Worm (Caenorhabditis elegans) whole organism, L4 larva: Measurements from ENCODE around the gene folt-1.
"Not testable (repeated sequence)": the region's sequence is repeated elsewhere in the genome, so short reads cannot be mapped to it uniquely, and the experiment has no call there.

ENCODE experiments used
- F49E8.2 ChIP-seq: sonication (generic microtip); optimal IDR thresholded peaks from 2 replicates; lab custom pipeline; 2016; ENCODE audit warnings: missing compliant biosample characterization, mild to moderate bottlenecking, missing genetic modification characterization, borderline replicate concordance
- R02D3.7 ChIP-seq: fragments of 150-350 bp; sonication (generic microtip); optimal IDR thresholded peaks from 3 replicates; lab custom pipeline; 2014; ENCODE audit warnings: missing biosample characterization, missing genetic modification characterization
- T26A8.4 ChIP-seq: fragments of 200-800 bp; sonication (Bioruptor generic); IDR thresholded peaks from 2 replicates; pipeline ENCODE4 v1.3.6; 2022; ENCODE audit warnings: missing genetic modification characterization, missing compliant biosample characterization
- Y48G9A.11 ChIP-seq: fragments of 200-800 bp; sonication (Bioruptor generic); IDR thresholded peaks from 2 replicates; pipeline ENCODE4 v1.3.6; 2022; ENCODE audit warnings: missing genetic modification reagents, missing genetic modification characterization, missing compliant biosample characterization
- arid-1 ChIP-seq: fragments of 200-800 bp; sonication (Bioruptor generic); conservative IDR thresholded peaks from 2 replicates; pipeline ENCODE4 v1.3.6; 2022; ENCODE audit warnings: missing genetic modification reagents, missing genetic modification characterization, missing compliant biosample characterization
- ceh-20 ChIP-seq: fragments of 200-800 bp; sonication (Bioruptor generic); IDR thresholded peaks from 2 replicates; pipeline ENCODE4 v1.3.6; 2022; ENCODE audit warnings: missing genetic modification reagents, missing genetic modification characterization, missing compliant biosample characterization
- ceh-44 ChIP-seq: fragments of 200-800 bp; sonication (Bioruptor generic); IDR thresholded peaks from 2 replicates; pipeline ENCODE4 v1.3.6; 2022; ENCODE audit warnings: missing genetic modification reagents, missing genetic modification characterization, missing compliant biosample characterization
- ces-1 ChIP-seq: fragments of 150-350 bp; sonication (generic microtip); optimal IDR thresholded peaks from 4 replicates; lab custom pipeline; 2014; ENCODE audit warnings: missing biosample characterization, missing genetic modification reagents, missing genetic modification characterization
- daf-16 ChIP-seq, 3 experiments: sonication (generic microtip); optimal IDR thresholded peaks; 2 replicates each; lab custom pipeline; 2016 to 2017; ENCODE audit warnings: missing genetic modification characterization in 3 of 3, missing genetic modification reagents in 3 of 3, mild to moderate bottlenecking in 2 of 3, missing compliant biosample characterization in 2 of 3, missing biosample characterization in 1 of 3, moderate library complexity in 1 of 3
- dmd-6 ChIP-seq: fragments of 200-800 bp; sonication (Bioruptor generic); IDR thresholded peaks from 2 replicates; pipeline ENCODE4 v1.3.6; 2022; ENCODE audit warnings: missing genetic modification reagents, missing genetic modification characterization, missing compliant biosample characterization
- dmd-8 ChIP-seq: fragments of 200-800 bp; sonication (Bioruptor generic); IDR thresholded peaks from 2 replicates; pipeline ENCODE4 v1.3.6; 2022; ENCODE audit warnings: missing genetic modification characterization, missing compliant biosample characterization
- duxl-1 ChIP-seq: sonication (generic microtip); optimal IDR thresholded peaks from 2 replicates; lab custom pipeline; 2016; ENCODE audit warnings: mild to moderate bottlenecking, missing genetic modification characterization, moderate library complexity, missing compliant biosample characterization; ENCODE audit not compliant: poor library complexity
- dve-1 ChIP-seq: sonication (generic microtip); optimal IDR thresholded peaks from 2 replicates; lab custom pipeline; 2017; ENCODE audit warnings: antibody characterized with exemption, mild to moderate bottlenecking, missing genetic modification characterization, missing compliant biosample characterization; ENCODE audit not compliant: insufficient read depth
- egl-43 ChIP-seq: fragments of 200-800 bp; sonication (Bioruptor generic); IDR thresholded peaks from 2 replicates; pipeline ENCODE4 v1.3.6; 2022; ENCODE audit warnings: missing genetic modification reagents, missing genetic modification characterization, missing compliant biosample characterization
- fkh-10 ChIP-seq: fragments of 150-350 bp; optimal IDR thresholded peaks from 2 replicates; lab custom pipeline; 2014; ENCODE audit warnings: missing biosample characterization, missing genetic modification reagents, missing genetic modification characterization
- hif-1 ChIP-seq, 2 experiments: sonication (generic microtip); optimal IDR thresholded peaks; 2 replicates each; lab custom pipeline; 2016 to 2017; ENCODE audit warnings: missing compliant biosample characterization in 2 of 2, missing genetic modification characterization in 2 of 2, missing genetic modification reagents in 2 of 2, missing genotype in 2 of 2, mild to moderate bottlenecking in 1 of 2
- hlh-11 ChIP-seq: fragments of 200-800 bp; sonication (Bioruptor generic); optimal IDR thresholded peaks from 2 replicates; lab custom pipeline; 2018; ENCODE audit warnings: mild to moderate bottlenecking, missing genetic modification characterization, missing compliant biosample characterization
- hmg-1.1 ChIP-seq: fragments of 200-800 bp; sonication (Bioruptor generic); IDR thresholded peaks from 2 replicates; pipeline ENCODE4 v1.3.6; 2022; ENCODE audit warnings: missing genetic modification reagents, missing genetic modification characterization, missing compliant biosample characterization
- jun-1 ChIP-seq: fragments of 150-350 bp; optimal IDR thresholded peaks from 2 replicates; lab custom pipeline; 2014; ENCODE audit warnings: missing biosample characterization, missing genetic modification reagents, missing genetic modification characterization
- lim-7 ChIP-seq: fragments of 200-800 bp; sonication (Bioruptor generic); IDR thresholded peaks from 2 replicates; pipeline ENCODE4 v1.3.6; 2022; ENCODE audit warnings: missing genetic modification characterization, missing compliant biosample characterization
- lin-13 ChIP-seq: fragments of 150-350 bp; optimal IDR thresholded peaks from 2 replicates; lab custom pipeline; 2014; ENCODE audit warnings: missing biosample characterization, missing genetic modification reagents, missing genetic modification characterization
- lin-38 ChIP-seq: fragments of 200-800 bp; sonication (Bioruptor generic); IDR thresholded peaks from 2 replicates; pipeline ENCODE4 v1.3.6; 2022; ENCODE audit warnings: missing genetic modification reagents, missing genetic modification characterization, missing compliant biosample characterization
- madf-9 ChIP-seq: fragments of 200-800 bp; sonication (Bioruptor generic); conservative IDR thresholded peaks from 2 replicates; pipeline ENCODE4 v1.3.6; 2022; ENCODE audit warnings: missing genetic modification reagents, missing genetic modification characterization, missing compliant biosample characterization
- mdl-1 ChIP-seq, 2 experiments: fragments of 150-350 bp in 1 of 2; sonication (generic microtip) in 1 of 2; optimal IDR thresholded peaks; 2 replicates each; lab custom pipeline; 2014 to 2017; ENCODE audit warnings: missing biosample characterization in 2 of 2, missing genetic modification characterization in 2 of 2
- mdt-29 ChIP-seq: fragments of 200-800 bp; sonication (Bioruptor generic); IDR thresholded peaks from 2 replicates; pipeline ENCODE4 v1.3.6; 2022; ENCODE audit warnings: missing genetic modification reagents, missing genetic modification characterization, missing compliant biosample characterization
- mep-1 ChIP-seq: fragments of 150-350 bp; sonication (generic microtip); optimal IDR thresholded peaks from 3 replicates; lab custom pipeline; 2014; ENCODE audit warnings: missing biosample characterization, missing genetic modification characterization
- mes-2 ChIP-seq: sonication (generic microtip); optimal IDR thresholded peaks from 2 replicates; lab custom pipeline; 2016; ENCODE audit warnings: missing genotype, mild to moderate bottlenecking, missing genetic modification characterization, missing compliant biosample characterization; ENCODE audit not compliant: poor library complexity, severe bottlenecking
- nhr-102 ChIP-seq: sonication (generic microtip); optimal IDR thresholded peaks from 2 replicates; lab custom pipeline; 2016; ENCODE audit warnings: mild to moderate bottlenecking, missing genetic modification characterization, moderate library complexity, missing compliant biosample characterization
- nhr-11 ChIP-seq: fragments of 150-350 bp; optimal IDR thresholded peaks from 2 replicates; lab custom pipeline; 2014; ENCODE audit warnings: missing biosample characterization, missing genetic modification characterization
- nhr-48 ChIP-seq: sonication (generic microtip); optimal IDR thresholded peaks from 2 replicates; lab custom pipeline; 2016; ENCODE audit warnings: mild to moderate bottlenecking, missing genetic modification characterization, missing compliant biosample characterization
- php-3 ChIP-seq: fragments of 200-800 bp; sonication (Bioruptor generic); IDR thresholded peaks from 2 replicates; pipeline ENCODE4 v1.3.6; 2022; ENCODE audit warnings: missing genetic modification reagents, missing genetic modification characterization, missing compliant biosample characterization
- snpc-1.2 ChIP-seq: fragments of 200-800 bp; sonication (Bioruptor generic); IDR thresholded peaks from 2 replicates; pipeline ENCODE4 v1.3.6; 2022; ENCODE audit warnings: missing genetic modification reagents, missing genetic modification characterization, missing compliant biosample characterization
- snpc-4 ChIP-seq: fragments of 150-350 bp; optimal IDR thresholded peaks from 2 replicates; lab custom pipeline; 2014; ENCODE audit warnings: missing biosample characterization, missing genetic modification characterization
- spr-1 ChIP-seq: sonication (generic microtip); optimal IDR thresholded peaks from 2 replicates; lab custom pipeline; 2016; ENCODE audit warnings: mild to moderate bottlenecking, missing genetic modification characterization, missing compliant biosample characterization
- unc-130 ChIP-seq: sonication (generic microtip); optimal IDR thresholded peaks from 2 replicates; lab custom pipeline; 2016; ENCODE audit warnings: missing genetic modification reagents, missing genetic modification characterization, missing compliant biosample characterization
- vab-7 ChIP-seq: fragments of 200-800 bp; sonication (Bioruptor generic); IDR thresholded peaks from 2 replicates; pipeline ENCODE4 v1.3.6; 2022; ENCODE audit warnings: missing genetic modification reagents, missing genetic modification characterization, missing compliant biosample characterization
- zag-1 ChIP-seq: fragments of 150-350 bp; optimal IDR thresholded peaks from 2 replicates; lab custom pipeline; 2014; ENCODE audit warnings: missing biosample characterization, missing genetic modification characterization
- zip-11 ChIP-seq: fragments of 200-800 bp; sonication (Bioruptor generic); IDR thresholded peaks from 2 replicates; pipeline ENCODE4 v1.3.6; 2022; ENCODE audit warnings: missing genetic modification characterization, missing compliant biosample characterization

folt-1 gene

ce11 chrV:11174663-11175062 is 33.4 kb downstream of the folt-1 start (continued):
- peak; percentile 59 for TF ChIP-seq mes-2
- peak in 1 of 2 experiments; percentile 11 for TF ChIP-seq hif-1 (tag; optimal IDR thresholded peaks at IDR 0.05; lab: Kevin White, UChicago)
- no peak for TF ChIP-seq snpc-1.2 (GFP tag; lab: Robert Waterston, UW)
- no peak for TF ChIP-seq Y48G9A.11 (GFP tag; lab: Robert Waterston, UW)
- TF ChIP-seq hlh-11 (tag; lab: Kevin White, UChicago), result peak; percentile 42
- TF ChIP-seq spr-1 (tag; lab: Kevin White, UChicago), result peak; percentile 5
- TF ChIP-seq lin-13 (GFP tag; lab: Kevin White, UChicago), result no peak
- TF ChIP-seq lim-7 (GFP tag; lab: Robert Waterston, UW), result peak; percentile 52; the same call in 1 of the 2 replicates
- TF ChIP-seq ceh-20 (GFP tag; lab: Robert Waterston, UW), result no peak
- peak; percentile 35 for TF ChIP-seq nhr-11
- TF ChIP-seq arid-1 (GFP tag; lab: Robert Waterston, UW), result no peak
- no peak for TF ChIP-seq madf-9 (GFP tag; lab: Robert Waterston, UW)
- TF ChIP-seq ces-1 (GFP tag; lab: Kevin White, UChicago), result no peak
- no peak for TF ChIP-seq mdt-29 (GFP tag; lab: Robert Waterston, UW)
- TF ChIP-seq zag-1 (tag; lab: Kevin White, UChicago), result no peak
- TF ChIP-seq duxl-1 (tag; lab: Kevin White, UChicago), result peak; percentile 44
- TF ChIP-seq mdl-1 (tag; optimal IDR thresholded peaks at IDR 0.05; lab: Kevin White, UChicago), result no peak
- TF ChIP-seq jun-1, result no peak
- TF ChIP-seq zip-11 (GFP tag; lab: Robert Waterston, UW), result no peak
- peak; percentile 62 for TF ChIP-seq hmg-1.1 (GFP tag; lab: Robert Waterston, UW)
- peak; percentile 84 for TF ChIP-seq snpc-4
- peak; percentile 73; the same call in 1 of the 2 replicates for TF ChIP-seq egl-43
- TF ChIP-seq daf-16 (GFP tag; optimal IDR thresholded peaks at IDR 0.05; lab: Kevin White, UChicago), result no peak
- TF ChIP-seq daf-16 (tag; optimal IDR thresholded peaks at IDR 0.05; lab: Kevin White, UChicago), result no peak
- TF ChIP-seq R02D3.7 (tag; lab: Kevin White, UChicago), result no peak
- no peak for TF ChIP-seq fkh-10 (GFP tag; lab: Kevin White, UChicago)

ce11 chrV:11175336-11175938 is 34.2 kb downstream of the folt-1 start:
- peak; percentile 5 for TF ChIP-seq dve-1 (tag; lab: Kevin White, UChicago)
- TF ChIP-seq mep-1 (tag; lab: Kevin White, UChicago), result peak; percentile 43
- 0 out of 2 replicates have a peak, but pooled peaks have one; percentile 56 for TF ChIP-seq dmd-8
- peak; percentile 41; the same call in 1 of the 2 replicates for TF ChIP-seq dmd-6 (GFP tag; lab: Robert Waterston, UW)
- TF ChIP-seq T26A8.4 (GFP tag; lab: Robert Waterston, UW), result peak; percentile 58
- peak; percentile 13; the same call in 1 of the 2 replicates for TF ChIP-seq mdt-29 (GFP tag; lab: Robert Waterston, UW)
- peak; percentile 27 for TF ChIP-seq nhr-48 (tag; lab: Kevin White, UChicago)
- TF ChIP-seq F49E8.2 (tag; lab: Kevin White, UChicago), result peak; percentile 76
- TF ChIP-seq ceh-44 (GFP tag; lab: Robert Waterston, UW), result 0 out of 2 replicates have a peak, but pooled peaks have one; percentile 67
- TF ChIP-seq nhr-102, result peak; percentile 32
- TF ChIP-seq snpc-4, result peak; percentile 74
- TF ChIP-seq snpc-1.2 (GFP tag; lab: Robert Waterston, UW), result peak; percentile 84
- peak; percentile 54 for TF ChIP-seq mes-2
- peak; percentile 53 for TF ChIP-seq unc-130 (GFP tag; lab: Kevin White, UChicago)
- peak; percentile 25; the same call in 1 of the 2 replicates for TF ChIP-seq php-3
- peak; percentile 60 for TF ChIP-seq lin-38 (GFP tag; lab: Robert Waterston, UW)
- TF ChIP-seq Y48G9A.11 (GFP tag; lab: Robert Waterston, UW), result peak; percentile 59; the same call in 1 of the 2 replicates
- peak; percentile 52; the same call in 1 of the 2 replicates for TF ChIP-seq vab-7 (GFP tag; lab: Robert Waterston, UW)
- not testable (repeated sequence) for TF ChIP-seq daf-16 (GFP tag; optimal IDR thresholded peaks at IDR 0.05; lab: Kevin White, UChicago)
- TF ChIP-seq daf-16 (tag; optimal IDR thresholded peaks at IDR 0.05; lab: Kevin White, UChicago), result peak; percentile 21
- peak; percentile 37 for TF ChIP-seq hlh-11 (tag; lab: Kevin White, UChicago)
